Fruit fly (Drosophila melanogaster) whole organism, prepupa: ENCODE data around the gene Fmr1.

Experiments
- CG10631 ChIP-seq: fragments of 200-800 bp; sonication (Bioruptor generic); optimal IDR thresholded peaks from 2 replicates; lab custom pipeline; 2016; ENCODE audit warnings: missing biosample characterization, missing genetic modification characterization
- CG10669 ChIP-seq: fragments of 200-800 bp; sonication (Bioruptor generic); optimal IDR thresholded peaks from 3 replicates; lab custom pipeline; 2018; ENCODE audit warnings: missing biosample characterization, mild to moderate bottlenecking, missing genetic modification characterization, moderate library complexity
- CG11294 ChIP-seq: fragments of 200-800 bp; sonication (Bioruptor generic); IDR thresholded peaks from 2 replicates; pipeline ENCODE4 v1.3.6; 2022; ENCODE audit warnings: missing biosample characterization, missing genetic modification characterization
- CG11902 ChIP-seq: fragments of 200-800 bp; sonication (Bioruptor generic); optimal IDR thresholded peaks from 3 replicates; lab custom pipeline; 2016; ENCODE audit warnings: missing biosample characterization, missing genetic modification characterization
- CG16779 ChIP-seq: fragments of 200-800 bp; sonication (Bioruptor generic); optimal IDR thresholded peaks from 3 replicates; lab custom pipeline; 2017; ENCODE audit warnings: missing biosample characterization, mild to moderate bottlenecking, missing genetic modification characterization
- CG31627 ChIP-seq: fragments of 200-800 bp; sonication (Bioruptor generic); optimal IDR thresholded peaks from 3 replicates; lab custom pipeline; 2016; ENCODE audit warnings: missing biosample characterization, missing genetic modification characterization
- CG32006 ChIP-seq: fragments of 200-800 bp; sonication (Bioruptor generic); optimal IDR thresholded peaks from 3 replicates; lab custom pipeline; 2017; ENCODE audit warnings: missing biosample characterization, mild to moderate bottlenecking, missing genetic modification characterization
- CG34406 ChIP-seq: fragments of 200-800 bp; sonication (Bioruptor generic); optimal IDR thresholded peaks from 3 replicates; lab custom pipeline; 2016; ENCODE audit warnings: missing biosample characterization, missing genetic modification characterization
- CG3919 ChIP-seq: fragments of 200-800 bp; sonication (Bioruptor generic); optimal IDR thresholded peaks from 3 replicates; lab custom pipeline; 2016; ENCODE audit warnings: missing biosample characterization, missing genetic modification characterization
- CG4318 ChIP-seq: fragments of 200-800 bp; sonication (Bioruptor generic); optimal IDR thresholded peaks from 3 replicates; lab custom pipeline; 2017; ENCODE audit warnings: missing biosample characterization, mild to moderate bottlenecking, missing genetic modification characterization
- CG6808 ChIP-seq: fragments of 200-800 bp; sonication (Bioruptor generic); optimal IDR thresholded peaks from 3 replicates; lab custom pipeline; 2017; ENCODE audit warnings: missing biosample characterization, missing genetic modification characterization, mild to moderate bottlenecking, moderate library complexity, missing genetic modification reagents
- CG6854 ChIP-seq: fragments of 200-800 bp; sonication (Bioruptor generic); optimal IDR thresholded peaks from 2 replicates; lab custom pipeline; 2017; ENCODE audit warnings: missing biosample characterization, mild to moderate bottlenecking, missing genetic modification characterization
- CG8632 ChIP-seq: fragments of 200-800 bp; sonication (Bioruptor generic); optimal IDR thresholded peaks from 3 replicates; lab custom pipeline; 2016; ENCODE audit warnings: missing biosample characterization, missing genetic modification characterization
- Eip75B ChIP-seq: fragments of 200-800 bp; sonication (Bioruptor generic); optimal IDR thresholded peaks from 3 replicates; lab custom pipeline; 2016; ENCODE audit warnings: missing biosample characterization, missing genetic modification characterization
- Eip78C ChIP-seq: fragments of 200-800 bp; sonication (Bioruptor generic); peaks from one replicate; lab custom pipeline; 2016; ENCODE audit warnings: missing biosample characterization, missing genetic modification characterization
- Eip93F ChIP-seq: fragments of 200-800 bp; sonication (Bioruptor generic); optimal IDR thresholded peaks from 2 replicates; lab custom pipeline; 2016; ENCODE audit warnings: missing biosample characterization, mild to moderate bottlenecking, missing genetic modification characterization
- Ets96B ChIP-seq: fragments of 200-800 bp; optimal IDR thresholded peaks from 2 replicates; lab custom pipeline; 2019; ENCODE audit warnings: missing biosample characterization, mild to moderate bottlenecking, missing genetic modification characterization, moderate library complexity
- Hr39 ChIP-seq: fragments of 200-800 bp; sonication (Bioruptor generic); optimal IDR thresholded peaks from 2 replicates; lab custom pipeline; 2016; ENCODE audit warnings: missing biosample characterization, missing genetic modification characterization
- Hr4 ChIP-seq: fragments of 200-800 bp; sonication (Bioruptor generic); optimal IDR thresholded peaks from 3 replicates; lab custom pipeline; 2016; ENCODE audit warnings: missing biosample characterization, missing genetic modification characterization
- Smox ChIP-seq: fragments of 200-800 bp; sonication (Bioruptor generic); optimal IDR thresholded peaks from 3 replicates; lab custom pipeline; 2016; ENCODE audit warnings: missing biosample characterization, missing genetic modification characterization
- Sox102F ChIP-seq: fragments of 200-800 bp; sonication (Bioruptor generic); optimal IDR thresholded peaks from 2 replicates; lab custom pipeline; 2016; ENCODE audit warnings: missing biosample characterization, mild to moderate bottlenecking, missing genetic modification characterization
- Sox14 ChIP-seq: fragments of 200-800 bp; sonication (Bioruptor generic); optimal IDR thresholded peaks from 3 replicates; lab custom pipeline; 2016; ENCODE audit warnings: missing biosample characterization, missing genetic modification characterization
- achi ChIP-seq: fragments of 200-800 bp; sonication (Bioruptor generic); optimal IDR thresholded peaks from 3 replicates; lab custom pipeline; 2016; ENCODE audit warnings: missing biosample characterization, missing genetic modification characterization
- acj6 ChIP-seq: fragments of 200-800 bp; sonication (Bioruptor generic); optimal IDR thresholded peaks from 3 replicates; lab custom pipeline; 2016; ENCODE audit warnings: missing biosample characterization, missing genetic modification characterization
- dac ChIP-seq: fragments of 200-800 bp; sonication (Bioruptor generic); optimal IDR thresholded peaks from 2 replicates; lab custom pipeline; 2017; ENCODE audit warnings: missing biosample characterization, mild to moderate bottlenecking, missing genetic modification characterization
- dsx ChIP-seq: fragments of 200-800 bp; optimal IDR thresholded peaks from 3 replicates; lab custom pipeline; 2019; ENCODE audit warnings: missing biosample characterization, mild to moderate bottlenecking, missing genetic modification characterization, moderate library complexity; ENCODE audit not compliant: poor library complexity, severe bottlenecking
- eg ChIP-seq: fragments of 200-800 bp; sonication (Bioruptor generic); IDR thresholded peaks from 3 replicates; pipeline ENCODE4 v1.3.6; 2022; ENCODE audit warnings: missing biosample characterization, missing genetic modification characterization
- fkh ChIP-seq: fragments of 200-800 bp; sonication (Bioruptor generic); optimal IDR thresholded peaks from 3 replicates; lab custom pipeline; 2017; ENCODE audit warnings: missing biosample characterization, mild to moderate bottlenecking, missing genetic modification characterization, moderate library complexity
- lz ChIP-seq: fragments of 200-800 bp; sonication (Bioruptor generic); optimal IDR thresholded peaks from 3 replicates; lab custom pipeline; 2016; ENCODE audit warnings: missing biosample characterization, missing genetic modification characterization
- net ChIP-seq: fragments of 200-800 bp; sonication (Bioruptor generic); optimal IDR thresholded peaks from 3 replicates; lab custom pipeline; 2016; ENCODE audit warnings: missing biosample characterization, missing genetic modification characterization
- pdm3 ChIP-seq: fragments of 200-800 bp; sonication (Bioruptor generic); optimal IDR thresholded peaks from 3 replicates; lab custom pipeline; 2016; ENCODE audit warnings: missing biosample characterization, missing genetic modification characterization
- ss ChIP-seq, 2 experiments: fragments of 200-800 bp; sonication (Bioruptor generic); optimal IDR thresholded peaks; 2 replicates in 1 of 2; 3 replicates in 1 of 2; lab custom pipeline; 2017 to 2018; ENCODE audit warnings: mild to moderate bottlenecking in 2 of 2, missing biosample characterization in 2 of 2, missing genetic modification characterization in 2 of 2, moderate library complexity in 1 of 2
- svp ChIP-seq: fragments of 200-800 bp; sonication (Bioruptor generic); peaks from one replicate; lab custom pipeline; 2016; ENCODE audit warnings: missing biosample characterization, missing genetic modification characterization
- vri ChIP-seq: fragments of 200-800 bp; sonication (Bioruptor generic); optimal IDR thresholded peaks from 3 replicates; lab custom pipeline; 2016; ENCODE audit warnings: missing biosample characterization, mild to moderate bottlenecking, missing genetic modification characterization

The Fmr1 gene

DNA sequence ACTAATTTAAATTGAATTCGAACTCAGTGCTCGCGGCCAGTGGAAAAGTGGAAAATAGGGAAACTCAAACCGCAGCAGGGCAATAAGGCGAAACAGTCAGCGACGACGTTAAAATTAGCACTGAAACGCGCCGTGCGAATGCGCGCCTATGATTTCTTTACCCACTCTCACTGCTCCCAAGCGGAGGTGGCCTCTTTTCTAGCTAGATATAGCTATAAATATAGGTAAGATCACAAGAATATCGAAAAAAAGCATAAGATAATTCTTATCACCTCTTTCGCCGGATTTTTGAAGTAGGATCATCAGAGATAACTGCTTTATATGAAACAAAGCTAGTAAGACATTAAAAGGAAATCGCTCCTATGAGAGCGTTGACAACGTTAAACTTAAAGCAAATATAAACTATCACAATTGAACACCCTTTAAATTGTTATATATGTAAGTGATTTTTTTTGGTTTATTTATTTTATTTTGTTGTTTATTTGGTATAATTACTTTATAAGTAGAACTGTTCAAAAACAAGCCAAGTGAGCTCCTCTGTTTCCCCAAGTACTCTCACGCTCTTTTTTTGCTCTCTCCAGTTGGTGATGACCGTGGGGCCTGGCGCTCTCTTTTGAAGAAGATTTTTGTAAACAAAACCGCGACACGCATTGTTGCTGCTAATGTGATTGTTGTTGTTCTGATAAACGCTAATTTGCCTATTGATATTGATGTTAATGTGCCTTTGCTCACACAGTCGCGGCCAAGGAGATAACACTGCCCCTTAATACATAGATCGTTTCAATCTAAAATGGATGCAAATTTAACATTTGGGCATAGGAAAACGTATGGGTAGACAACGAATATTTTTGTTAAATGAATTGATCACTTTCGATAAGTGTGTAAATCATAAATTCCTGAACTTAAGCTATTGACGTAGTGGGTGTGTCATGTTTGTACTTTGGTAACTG is 30.0 kb upstream of the Fmr1 start, which contains the start of gene tws (continued):
- TF ChIP-seq CG10669 (GFP tag; lab: Kevin White, UChicago) = peak; percentile 12
- TF ChIP-seq CG6854 (GFP tag; lab: Kevin White, UChicago) = peak; percentile 29
- peak; percentile 2 for TF ChIP-seq CG31627
- TF ChIP-seq CG8632 = no peak
- peak; percentile 52 for TF ChIP-seq net (GFP tag; lab: Kevin White, UChicago)
- no peak for TF ChIP-seq CG11902 (GFP tag; lab: Kevin White, UChicago)
- peak; percentile 31 for TF ChIP-seq CG34406 (GFP tag; lab: Kevin White, UChicago)
- peak; percentile 21 for TF ChIP-seq lz (GFP tag; lab: Kevin White, UChicago)
- peak; percentile 43 for TF ChIP-seq CG16779 (tag; lab: Kevin White, UChicago)
- peak; percentile 27 for TF ChIP-seq achi (GFP tag; lab: Kevin White, UChicago)
- TF ChIP-seq CG3919 (GFP tag; lab: Kevin White, UChicago) = peak; percentile 13
- peak; percentile 58 for TF ChIP-seq Sox14 (GFP tag; lab: Kevin White, UChicago)
- TF ChIP-seq Ets96B (tag; lab: Kevin White, UChicago) = peak; percentile 47
- TF ChIP-seq Hr39 = peak; percentile 12
- no peak for TF ChIP-seq dac
- peak; percentile 69 for TF ChIP-seq CG32006 (GFP tag; lab: Kevin White, UChicago)
- no peak for TF ChIP-seq CG11294 (GFP tag; lab: Robert Waterston, UW)
- peak; percentile 45 for TF ChIP-seq Sox102F (GFP tag; lab: Kevin White, UChicago)
- TF ChIP-seq fkh (GFP tag; lab: Kevin White, UChicago) = peak; percentile 42
- TF ChIP-seq CG10631 (GFP tag; lab: Kevin White, UChicago) = no peak
- peak; percentile 92 for TF ChIP-seq Eip78C
- peak; percentile 24 for TF ChIP-seq pdm3 (GFP tag; lab: Kevin White, UChicago)
- peak; percentile 74 for TF ChIP-seq CG6808 (GFP tag; lab: Kevin White, UChicago)
- TF ChIP-seq dsx (GFP tag; lab: Kevin White, UChicago) = no peak
- TF ChIP-seq eg = peak; percentile 72
- TF ChIP-seq Smox = peak; percentile 30
- peak; percentile 52 for TF ChIP-seq acj6 (GFP tag; lab: Kevin White, UChicago)
- no peak for TF ChIP-seq Eip93F (GFP tag; lab: Kevin White, UChicago)
- TF ChIP-seq svp (GFP tag; lab: Kevin White, UChicago) = peak; percentile 22
- peak; percentile 29 for TF ChIP-seq CG4318 (GFP tag; lab: Kevin White, UChicago)

DNA sequence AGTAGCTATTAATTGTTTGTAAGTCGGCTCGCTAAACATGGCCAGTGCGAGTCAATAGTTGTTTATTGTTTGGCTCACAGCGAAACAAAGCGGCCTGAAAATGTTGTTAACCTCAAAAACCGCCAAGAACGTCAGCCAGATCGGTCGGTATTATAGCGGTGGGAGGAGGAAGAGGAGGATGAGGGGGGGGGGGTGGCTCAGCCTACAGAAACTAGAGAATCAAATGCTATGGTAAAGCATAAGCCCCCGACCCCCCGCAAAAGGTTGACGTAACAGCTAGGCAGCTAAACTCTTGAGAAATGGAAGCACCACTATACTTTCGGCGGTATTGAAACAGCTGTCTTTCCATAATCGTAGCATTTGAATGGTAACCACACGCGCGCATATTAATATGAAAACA is 29.0 kb upstream of the Fmr1 start:
- TF ChIP-seq CG11902 (GFP tag; lab: Kevin White, UChicago) (no peak), fkh (GFP tag; lab: Kevin White, UChicago) (peak; percentile 54)

DNA sequence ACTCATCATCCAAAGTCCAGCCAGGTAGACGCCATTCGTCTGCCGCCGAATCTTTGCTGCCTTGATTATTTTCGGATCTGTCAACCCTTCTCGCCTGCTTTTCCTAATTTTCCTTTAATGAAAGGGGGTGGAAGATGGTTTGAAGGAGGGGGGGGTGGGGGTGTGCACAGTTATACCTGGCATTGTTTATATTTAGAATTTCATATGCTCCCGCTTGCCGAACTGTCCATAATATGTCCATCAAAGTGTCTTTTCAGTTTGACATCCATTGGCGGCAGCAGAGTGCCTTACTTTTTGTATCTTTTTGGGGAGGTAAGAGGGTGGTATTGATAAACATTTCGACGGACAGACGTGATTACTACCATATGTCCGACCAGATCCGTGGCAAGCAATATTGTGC is 27.9 kb upstream of the Fmr1 start:
- no peak for TF ChIP-seq CG4318 (GFP tag; lab: Kevin White, UChicago)
- TF ChIP-seq Sox102F (GFP tag; lab: Kevin White, UChicago) = no peak
- no peak for TF ChIP-seq CG32006 (GFP tag; lab: Kevin White, UChicago)
- TF ChIP-seq Hr4 (GFP tag; lab: Kevin White, UChicago) = no peak

DNA sequence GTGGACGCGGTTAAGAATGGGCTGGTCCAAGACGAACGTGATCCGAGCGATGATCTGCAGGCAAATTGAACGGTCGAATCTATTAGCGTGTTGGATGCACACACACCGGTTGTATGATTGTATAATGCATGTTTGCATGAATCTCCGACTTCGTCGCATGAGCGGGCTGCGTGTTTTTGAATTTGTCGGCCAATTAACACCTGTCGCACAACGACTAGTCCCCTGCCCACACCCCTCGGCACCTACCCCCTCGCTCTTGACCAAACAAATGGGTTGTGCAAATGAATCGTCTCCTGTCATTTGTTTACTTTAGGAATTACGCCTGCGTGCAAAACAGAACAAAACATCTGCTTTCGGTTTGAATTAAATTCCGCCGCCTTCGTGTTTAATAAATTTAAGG is 25.1 kb upstream of the Fmr1 start:
- TF ChIP-seq vri (GFP tag; lab: Kevin White, UChicago) (peak; percentile 6), Sox14 (GFP tag; lab: Kevin White, UChicago) (no peak), CG3919 (GFP tag; lab: Kevin White, UChicago) (no peak), fkh (GFP tag; lab: Kevin White, UChicago) (peak; percentile 85), ss (GFP tag; optimal IDR thresholded peaks at IDR 0.05; lab: Kevin White, UChicago) (peak in 1 of 2 experiments; percentile 56), Eip75B (GFP tag; lab: Kevin White, UChicago) (no peak), Ets96B (tag; lab: Kevin White, UChicago) (no peak)
